Worm (Caenorhabditis elegans) whole organism, late embryonic: Measurements from ENCODE around the gene nspe-8.
A peak's percentile ranks its signal among the peaks of the same experiment; 100 is the strongest.

Experiments
- K02D7.2 ChIP-seq: sonication (generic microtip); optimal IDR thresholded peaks from 2 replicates; lab custom pipeline; 2017; ENCODE audit warnings: mild to moderate bottlenecking, missing genetic modification characterization, missing compliant biosample characterization
- K09A11.1 ChIP-seq: sonication (generic microtip); optimal IDR thresholded peaks from 2 replicates; lab custom pipeline; 2017; ENCODE audit warnings: antibody characterized with exemption, mild to moderate bottlenecking, missing genetic modification characterization, missing compliant biosample characterization; ENCODE audit not compliant: insufficient read depth
- T23F11.4 ChIP-seq: fragments of 200-800 bp; sonication (Bioruptor generic); optimal IDR thresholded peaks from 2 replicates; lab custom pipeline; 2018; ENCODE audit warnings: mild to moderate bottlenecking, missing genetic modification characterization, missing compliant biosample characterization
- Y22D7AL.16 ChIP-seq: sonication (generic microtip); optimal IDR thresholded peaks from 2 replicates; lab custom pipeline; 2016; ENCODE audit warnings: missing genetic modification characterization, missing compliant biosample characterization
- ahr-1 ChIP-seq: sonication (generic microtip); optimal IDR thresholded peaks from 2 replicates; lab custom pipeline; 2016; ENCODE audit warnings: missing genetic modification characterization, missing compliant biosample characterization
- ceh-14 ChIP-seq: sonication (generic microtip); optimal IDR thresholded peaks from 2 replicates; lab custom pipeline; 2016; ENCODE audit warnings: missing genotype, missing genetic modification characterization, missing compliant biosample characterization
- ceh-18 ChIP-seq: sonication (generic microtip); optimal IDR thresholded peaks from 2 replicates; lab custom pipeline; 2016; ENCODE audit warnings: missing genetic modification characterization, missing compliant biosample characterization
- ceh-2 ChIP-seq: sonication (generic microtip); optimal IDR thresholded peaks from 2 replicates; lab custom pipeline; 2016; ENCODE audit warnings: missing genotype, missing genetic modification characterization, missing compliant biosample characterization
- ceh-30 ChIP-seq: fragments of 150-350 bp; optimal IDR thresholded peaks from 2 replicates; lab custom pipeline; 2014; ENCODE audit warnings: missing biosample characterization, missing genetic modification characterization
- ceh-31 ChIP-seq: sonication (generic microtip); optimal IDR thresholded peaks from 2 replicates; lab custom pipeline; 2016; ENCODE audit warnings: missing genetic modification characterization, missing compliant biosample characterization
- ceh-34 ChIP-seq: sonication (generic microtip); optimal IDR thresholded peaks from 2 replicates; lab custom pipeline; 2016; ENCODE audit warnings: mild to moderate bottlenecking, missing genetic modification characterization, missing compliant biosample characterization
- ceh-48 ChIP-seq: sonication (generic microtip); optimal IDR thresholded peaks from 2 replicates; lab custom pipeline; 2016; ENCODE audit warnings: missing genetic modification characterization, inconsistent platforms, missing compliant biosample characterization
- ceh-6 ChIP-seq: fragments of 200-800 bp; sonication (Bioruptor generic); optimal IDR thresholded peaks from 2 replicates; lab custom pipeline; 2018; ENCODE audit warnings: mild to moderate bottlenecking, missing genetic modification characterization, missing compliant biosample characterization
- che-1 ChIP-seq: sonication (generic microtip); optimal IDR thresholded peaks from 2 replicates; lab custom pipeline; 2016; ENCODE audit warnings: mild to moderate bottlenecking, missing genetic modification characterization, missing compliant biosample characterization
- dmd-4 ChIP-seq: sonication (generic microtip); optimal IDR thresholded peaks from 2 replicates; lab custom pipeline; 2016; ENCODE audit warnings: borderline replicate concordance, missing genetic modification characterization, missing compliant biosample characterization
- dve-1 ChIP-seq: sonication (generic microtip); optimal IDR thresholded peaks from 2 replicates; lab custom pipeline; 2017; ENCODE audit warnings: antibody characterized with exemption, mild to moderate bottlenecking, missing genetic modification characterization, missing compliant biosample characterization
- elt-2 ChIP-seq: sonication (generic microtip); optimal IDR thresholded peaks from 2 replicates; lab custom pipeline; 2016; ENCODE audit warnings: missing genetic modification reagents, missing genetic modification characterization, missing compliant biosample characterization
- fax-1 ChIP-seq: sonication (generic microtip); optimal IDR thresholded peaks from 2 replicates; lab custom pipeline; 2016; ENCODE audit warnings: missing genotype, missing genetic modification characterization, missing compliant biosample characterization
- hlh-30 ChIP-seq: sonication (generic microtip); optimal IDR thresholded peaks from 2 replicates; lab custom pipeline; 2017; ENCODE audit warnings: antibody characterized with exemption, missing genetic modification characterization, missing compliant biosample characterization; ENCODE audit not compliant: insufficient read depth
- hlh-6 ChIP-seq: sonication (generic microtip); optimal IDR thresholded peaks from 2 replicates; lab custom pipeline; 2016; ENCODE audit warnings: missing genotype, missing genetic modification characterization, missing compliant biosample characterization
- hlh-8 ChIP-seq: sonication (generic microtip); optimal IDR thresholded peaks from 2 replicates; lab custom pipeline; 2016; ENCODE audit warnings: missing genotype, missing genetic modification characterization, missing compliant biosample characterization
- npax-4 ChIP-seq: sonication (generic microtip); optimal IDR thresholded peaks from 2 replicates; lab custom pipeline; 2016; ENCODE audit warnings: missing genetic modification characterization, missing compliant biosample characterization
- pha-2 ChIP-seq: sonication (generic microtip); optimal IDR thresholded peaks from 2 replicates; lab custom pipeline; 2017; ENCODE audit warnings: mild to moderate bottlenecking, missing genetic modification characterization, missing compliant biosample characterization
- pha-4 ChIP-seq: fragments of 150-350 bp; optimal IDR thresholded peaks from 2 replicates; lab custom pipeline; 2018; ENCODE audit warnings: missing biosample characterization, missing genetic modification reagents, missing genetic modification characterization
- pros-1 ChIP-seq: fragments of 150-350 bp; optimal IDR thresholded peaks from 2 replicates; lab custom pipeline; 2014; ENCODE audit warnings: missing biosample characterization, missing genetic modification reagents, missing genetic modification characterization
- sdc-2 ChIP-seq: sonication (generic microtip); optimal IDR thresholded peaks from 2 replicates; lab custom pipeline; 2016; ENCODE audit warnings: missing genotype, missing genetic modification characterization, missing compliant biosample characterization
- sox-2 ChIP-seq: fragments of 200-800 bp; sonication (Bioruptor generic); IDR thresholded peaks from 2 replicates; pipeline ENCODE4 v1.3.6; 2022; ENCODE audit warnings: missing genetic modification reagents, missing genetic modification characterization, missing compliant biosample characterization
- tbx-7 ChIP-seq: sonication (generic microtip); optimal IDR thresholded peaks from 2 replicates; lab custom pipeline; 2016; ENCODE audit warnings: missing genotype, missing genetic modification characterization, missing compliant biosample characterization
- unc-42 ChIP-seq: sonication (generic microtip); optimal IDR thresholded peaks from 2 replicates; lab custom pipeline; 2016; ENCODE audit warnings: missing genotype, missing genetic modification characterization, missing compliant biosample characterization
- unc-55 ChIP-seq: sonication (generic microtip); optimal IDR thresholded peaks from 2 replicates; lab custom pipeline; 2017; ENCODE audit warnings: missing biosample characterization, missing genetic modification reagents, missing genetic modification characterization
- unc-86 ChIP-seq: sonication (generic microtip); optimal IDR thresholded peaks from 2 replicates; lab custom pipeline; 2016; ENCODE audit warnings: missing genetic modification characterization, missing compliant biosample characterization
- zip-5 ChIP-seq: sonication (generic microtip); optimal IDR thresholded peaks from 2 replicates; lab custom pipeline; 2016; ENCODE audit warnings: missing genetic modification characterization, missing compliant biosample characterization
- ztf-16 ChIP-seq: sonication (generic microtip); optimal IDR thresholded peaks from 2 replicates; lab custom pipeline; 2017; ENCODE audit warnings: missing genetic modification characterization, missing compliant biosample characterization

nspe-8 gene

ce11 chrII:12668148-12668547, 46.4 kb upstream of the nspe-8 start:
- TF ChIP-seq unc-55 (GFP tag; lab: Kevin White, UChicago), result no peak
- no peak for TF ChIP-seq K09A11.1 (tag; lab: Kevin White, UChicago)
- no peak for TF ChIP-seq ahr-1 (tag; lab: Kevin White, UChicago)
- no peak for TF ChIP-seq ceh-34 (tag; lab: Kevin White, UChicago)
- TF ChIP-seq ceh-18 (tag; lab: Kevin White, UChicago), result no peak
- no peak for TF ChIP-seq pros-1 (tag; lab: Kevin White, UChicago)
- no peak for TF ChIP-seq zip-5 (tag; lab: Kevin White, UChicago)
- no peak for TF ChIP-seq sox-2 (GFP tag; lab: Robert Waterston, UW)
- TF ChIP-seq dmd-4, result no peak
- TF ChIP-seq ceh-48 (tag; lab: Kevin White, UChicago), result no peak
- TF ChIP-seq elt-2, result no peak
- no peak for TF ChIP-seq npax-4 (tag; lab: Kevin White, UChicago)
- TF ChIP-seq ceh-30 (tag; lab: Kevin White, UChicago), result no peak
- no peak for TF ChIP-seq hlh-8 (tag; lab: Kevin White, UChicago)
- TF ChIP-seq fax-1 (tag; lab: Kevin White, UChicago), result no peak
- no peak for TF ChIP-seq pha-2 (tag; lab: Kevin White, UChicago)
- TF ChIP-seq ceh-6 (GFP tag; lab: Kevin White, UChicago), result no peak

ce11 chrII:12666042-12666441, 44.3 kb upstream of the nspe-8 start:
- no peak for TF ChIP-seq sdc-2 (tag; lab: Kevin White, UChicago)
- no peak for TF ChIP-seq dmd-4
- TF ChIP-seq Y22D7AL.16 (tag; lab: Kevin White, UChicago), result no peak
- TF ChIP-seq dve-1 (tag; lab: Kevin White, UChicago), result no peak
- no peak for TF ChIP-seq hlh-30 (tag; lab: Kevin White, UChicago)
- TF ChIP-seq ceh-48 (tag; lab: Kevin White, UChicago), result no peak
- no peak for TF ChIP-seq npax-4 (tag; lab: Kevin White, UChicago)
- TF ChIP-seq pha-2 (tag; lab: Kevin White, UChicago), result no peak
- no peak for TF ChIP-seq tbx-7 (tag; lab: Kevin White, UChicago)
- no peak for TF ChIP-seq ztf-16 (tag; lab: Kevin White, UChicago)
- TF ChIP-seq ceh-18 (tag; lab: Kevin White, UChicago), result no peak
- no peak for TF ChIP-seq fax-1 (tag; lab: Kevin White, UChicago)
- no peak for TF ChIP-seq K02D7.2 (tag; lab: Kevin White, UChicago)
- no peak for TF ChIP-seq pha-4 (tag; lab: Kevin White, UChicago)
- no peak for TF ChIP-seq ceh-2 (tag; lab: Kevin White, UChicago)
- TF ChIP-seq hlh-6 (tag; lab: Kevin White, UChicago), result no peak
- TF ChIP-seq zip-5 (tag; lab: Kevin White, UChicago), result no peak
- TF ChIP-seq T23F11.4 (GFP tag; lab: Kevin White, UChicago), result no peak

ce11 chrII:12665019-12665418, 43.3 kb upstream of the nspe-8 start:
- TF ChIP-seq ceh-31 (tag; lab: Kevin White, UChicago) (peak; percentile 35), unc-86 (tag; lab: Kevin White, UChicago) (no peak), ceh-14 (tag; lab: Kevin White, UChicago) (peak; percentile 64), K02D7.2 (tag; lab: Kevin White, UChicago) (no peak), unc-42 (peak; percentile 43)

- TF ChIP-seq ceh-31 (tag; lab: Kevin White, UChicago) (peak; percentile 30), che-1 (tag; lab: Kevin White, UChicago) (no peak)
Measured at ce11 chrII:12661930-12662329, 40.2 kb upstream of the nspe-8 start.
